Fruit fly (Drosophila melanogaster) whole organism, embryonic: ENCODE data around the gene CG42305.

Experiments used
- Asciz ChIP-seq: fragments of 200-800 bp; sonication (Bioruptor generic); optimal IDR thresholded peaks from 2 replicates; lab custom pipeline; 2017; ENCODE audit warnings: missing biosample characterization, mild to moderate bottlenecking, missing genetic modification characterization, missing genetic modification reagents
- C15 ChIP-seq: fragments of 200-800 bp; sonication (Bioruptor generic); IDR thresholded peaks from 3 replicates; pipeline ENCODE4 v1.3.6; 2022; ENCODE audit warnings: missing biosample characterization, missing genetic modification characterization
- CG10209 ChIP-seq: fragments of 200-800 bp; sonication (Bioruptor generic); optimal IDR thresholded peaks from 3 replicates; lab custom pipeline; 2017; ENCODE audit warnings: missing biosample characterization, mild to moderate bottlenecking, missing genetic modification characterization, missing genetic modification reagents
- CG13296 ChIP-seq: fragments of 200-800 bp; sonication (Bioruptor generic); optimal IDR thresholded peaks from 3 replicates; lab custom pipeline; 2018; ENCODE audit warnings: missing biosample characterization, mild to moderate bottlenecking, missing genetic modification characterization
- CG15073 ChIP-seq: fragments of 200-800 bp; sonication (Bioruptor generic); optimal IDR thresholded peaks from 2 replicates; lab custom pipeline; 2016; ENCODE audit warnings: missing biosample characterization, missing genetic modification characterization
- CG15514 ChIP-seq: fragments of 200-800 bp; sonication (Bioruptor generic); optimal IDR thresholded peaks from 3 replicates; lab custom pipeline; 2017; ENCODE audit warnings: missing biosample characterization, missing genetic modification characterization, mild to moderate bottlenecking, moderate library complexity, missing genetic modification reagents
- CG16779 ChIP-seq: fragments of 200-800 bp; sonication (Bioruptor generic); IDR thresholded peaks from 2 replicates; pipeline ENCODE4 v1.3.6; 2022; ENCODE audit warnings: missing biosample characterization, missing genetic modification characterization
- CG18011 ChIP-seq: fragments of 200-800 bp; sonication (Bioruptor generic); optimal IDR thresholded peaks from 2 replicates; lab custom pipeline; 2017; ENCODE audit warnings: missing biosample characterization, missing genetic modification characterization, mild to moderate bottlenecking, moderate library complexity, missing genotype
- CG3065 ChIP-seq: fragments of 200-800 bp; sonication (Bioruptor generic); optimal IDR thresholded peaks from 2 replicates; lab custom pipeline; 2016; ENCODE audit warnings: missing biosample characterization, missing genetic modification characterization
- CG32532 ChIP-seq: fragments of 200-800 bp; sonication (Bioruptor generic); IDR thresholded peaks from 2 replicates; pipeline ENCODE4 v1.3.6; 2022; ENCODE audit warnings: missing biosample characterization, missing genetic modification characterization
- CG3995 ChIP-seq: fragments of 200-800 bp; sonication (Bioruptor generic); optimal IDR thresholded peaks from 3 replicates; lab custom pipeline; 2016; ENCODE audit warnings: missing biosample characterization, missing genetic modification characterization
- CG6272 ChIP-seq: fragments of 200-800 bp; sonication (Bioruptor generic); IDR thresholded peaks from 2 replicates; pipeline ENCODE4 v1.3.6; 2022; ENCODE audit warnings: missing biosample characterization, missing genetic modification characterization
- CG6689 ChIP-seq: fragments of 200-800 bp; sonication (Bioruptor generic); IDR thresholded peaks from 2 replicates; pipeline ENCODE4 v1.3.6; 2022; ENCODE audit warnings: missing biosample characterization, missing genetic modification characterization
- CG6765 ChIP-seq: fragments of 200-800 bp; sonication (Bioruptor generic); optimal IDR thresholded peaks from 3 replicates; lab custom pipeline; 2017; ENCODE audit warnings: missing biosample characterization, mild to moderate bottlenecking, missing genetic modification characterization
- CG6813 ChIP-seq: fragments of 200-800 bp; sonication (Bioruptor generic); optimal IDR thresholded peaks from 2 replicates; lab custom pipeline; 2017; ENCODE audit warnings: missing biosample characterization, missing genetic modification characterization, mild to moderate bottlenecking, moderate library complexity, missing genetic modification reagents
- CG7786 ChIP-seq: fragments of 200-800 bp; sonication (Bioruptor generic); optimal IDR thresholded peaks from 2 replicates; lab custom pipeline; 2016; ENCODE audit warnings: missing biosample characterization, missing genetic modification characterization
- CG9437 ChIP-seq: fragments of 200-800 bp; sonication (Bioruptor generic); optimal IDR thresholded peaks from 2 replicates; lab custom pipeline; 2018; ENCODE audit warnings: missing biosample characterization, mild to moderate bottlenecking, missing genetic modification characterization
- CTCF ChIP-seq: fragments of 200-800 bp; sonication (Bioruptor generic); optimal IDR thresholded peaks from 2 replicates; lab custom pipeline; 2017; ENCODE audit warnings: missing biosample characterization, mild to moderate bottlenecking, missing genetic modification characterization, moderate library complexity
- CrebB ChIP-seq: fragments of 200-800 bp; sonication (Bioruptor generic); optimal IDR thresholded peaks from 3 replicates; lab custom pipeline; 2018; ENCODE audit warnings: missing biosample characterization, mild to moderate bottlenecking, missing genetic modification characterization
- Deaf1 ChIP-seq: fragments of 200-800 bp; optimal IDR thresholded peaks from 3 replicates; lab custom pipeline; 2019; ENCODE audit warnings: missing biosample characterization, mild to moderate bottlenecking, missing genetic modification characterization, moderate library complexity
- Dip3 ChIP-seq: fragments of 200-800 bp; sonication (Bioruptor generic); optimal IDR thresholded peaks from 3 replicates; lab custom pipeline; 2016; ENCODE audit warnings: missing biosample characterization, missing genetic modification characterization
- E2f2 ChIP-seq: fragments of 200-800 bp; sonication (Bioruptor generic); IDR thresholded peaks from 2 replicates; pipeline ENCODE4 v1.3.6; 2022; ENCODE audit warnings: missing biosample characterization, missing genetic modification characterization
- Ets97D ChIP-seq: fragments of 200-800 bp; sonication (Bioruptor generic); optimal IDR thresholded peaks from 3 replicates; lab custom pipeline; 2016; ENCODE audit warnings: missing biosample characterization, missing genetic modification characterization
- Fer2 ChIP-seq: fragments of 200-800 bp; sonication (Bioruptor generic); optimal IDR thresholded peaks from 2 replicates; lab custom pipeline; 2018; ENCODE audit warnings: missing biosample characterization, mild to moderate bottlenecking, missing genetic modification characterization, moderate library complexity
- Lhr ChIP-seq: fragments of 200-800 bp; sonication (Bioruptor generic); optimal IDR thresholded peaks from 3 replicates; lab custom pipeline; 2017; ENCODE audit warnings: mild to moderate bottlenecking, missing biosample characterization, missing genetic modification reagents, missing genetic modification characterization
- Med ChIP-seq: fragments of 200-800 bp; sonication (Bioruptor generic); peaks from one replicate; lab custom pipeline; 2016; ENCODE audit warnings: missing biosample characterization, missing genetic modification characterization, mild to moderate bottlenecking, inconsistent platforms, moderate library complexity
- Nf-YA ChIP-seq: fragments of 200-800 bp; sonication (Bioruptor generic); IDR thresholded peaks from 2 replicates; pipeline ENCODE4 v1.3.6; 2022; ENCODE audit warnings: missing biosample characterization, missing genetic modification characterization
- Rx ChIP-seq: fragments of 200-800 bp; sonication (Bioruptor generic); IDR thresholded peaks from 2 replicates; pipeline ENCODE4 v1.3.6; 2022; ENCODE audit warnings: missing biosample characterization, missing genetic modification characterization
- Scr ChIP-seq: fragments of 200-800 bp; sonication (Bioruptor generic); IDR thresholded peaks from 2 replicates; pipeline ENCODE4 v1.3.6; 2022; ENCODE audit warnings: missing biosample characterization, missing genetic modification characterization; ENCODE audit not compliant: partially characterized antibody
- Sry-β ChIP-seq: fragments of 200-800 bp; sonication (Bioruptor generic); optimal IDR thresholded peaks from 2 replicates; lab custom pipeline; 2018; ENCODE audit warnings: missing biosample characterization, mild to moderate bottlenecking, missing genetic modification characterization, moderate library complexity
- aop ChIP-seq: fragments of 200-800 bp; sonication (Bioruptor generic); IDR thresholded peaks from 2 replicates; pipeline ENCODE4 v1.3.6; 2022; ENCODE audit warnings: missing biosample characterization, missing genetic modification characterization
- bbx ChIP-seq: fragments of 200-800 bp; sonication (Bioruptor generic); IDR thresholded peaks from 2 replicates; pipeline ENCODE4 v1.3.6; 2022; ENCODE audit warnings: missing biosample characterization, missing genetic modification characterization; ENCODE audit not compliant: partially characterized antibody
- bigmax ChIP-seq: fragments of 200-800 bp; sonication (Bioruptor generic); optimal IDR thresholded peaks from 2 replicates; lab custom pipeline; 2018; ENCODE audit warnings: missing biosample characterization, mild to moderate bottlenecking, missing genetic modification characterization
- chinmo ChIP-seq: fragments of 200-800 bp; sonication (Bioruptor generic); IDR thresholded peaks from 4 replicates; pipeline ENCODE4 v1.3.6; 2022; ENCODE audit warnings: missing biosample characterization, missing genetic modification characterization; ENCODE audit not compliant: partially characterized antibody
- emc ChIP-seq: fragments of 200-800 bp; sonication (Bioruptor generic); optimal IDR thresholded peaks from 2 replicates; lab custom pipeline; 2016; ENCODE audit warnings: missing biosample characterization, missing genetic modification characterization
- ems ChIP-seq: fragments of 200-800 bp; sonication (Bioruptor generic); optimal IDR thresholded peaks from 3 replicates; lab custom pipeline; 2016; ENCODE audit warnings: missing biosample characterization, missing genetic modification characterization
- gro ChIP-seq: fragments of 200-800 bp; sonication (Bioruptor generic); optimal IDR thresholded peaks from 2 replicates; lab custom pipeline; 2016; ENCODE audit warnings: missing biosample characterization, missing genetic modification characterization
- gsb-n ChIP-seq: fragments of 200-800 bp; sonication (Bioruptor generic); optimal IDR thresholded peaks from 3 replicates; lab custom pipeline; 2018; ENCODE audit warnings: missing biosample characterization, mild to moderate bottlenecking, missing genetic modification characterization
- hbn ChIP-seq: fragments of 200-800 bp; sonication (Bioruptor generic); IDR thresholded peaks from 2 replicates; pipeline ENCODE4 v1.3.6; 2022; ENCODE audit warnings: missing biosample characterization, missing genetic modification characterization; ENCODE audit not compliant: partially characterized antibody
- her ChIP-seq: fragments of 200-800 bp; sonication (Bioruptor generic); optimal IDR thresholded peaks from 2 replicates; lab custom pipeline; 2016; ENCODE audit warnings: missing biosample characterization, missing genetic modification characterization
- inv ChIP-seq: fragments of 200-800 bp; sonication (Bioruptor generic); IDR thresholded peaks from 2 replicates; pipeline ENCODE4 v1.3.6; 2022; ENCODE audit warnings: missing biosample characterization, missing genetic modification characterization; ENCODE audit not compliant: partially characterized antibody
- ken ChIP-seq: fragments of 200-800 bp; sonication (Bioruptor generic); IDR thresholded peaks from 3 replicates; pipeline ENCODE4 v1.3.6; 2022; ENCODE audit warnings: missing biosample characterization, missing genetic modification characterization
- nmo ChIP-seq: fragments of 200-800 bp; sonication (Bioruptor generic); optimal IDR thresholded peaks from 2 replicates; lab custom pipeline; 2018; ENCODE audit warnings: missing biosample characterization, mild to moderate bottlenecking, missing genetic modification characterization, moderate library complexity
- prd ChIP-seq, 3 experiments: fragments of >200 bp in 2 of 3; fragments of 200-800 bp in 1 of 3; sonication (Bioruptor generic) in 1 of 3; optimal IDR thresholded peaks in 2 of 3; IDR thresholded peaks in 1 of 3; 2 replicates in 2 of 3; 3 replicates in 1 of 3; pipeline versions ENCODE4 v1.3.6 to Lab custom; 2017 to 2022; ENCODE audit warnings: missing biosample characterization in 1 of 3, missing genetic modification characterization in 1 of 3
- sens ChIP-seq: fragments of 200-800 bp; sonication (Bioruptor generic); peaks from one replicate; lab custom pipeline; 2016; ENCODE audit warnings: missing biosample characterization, missing genetic modification characterization
- slou ChIP-seq: fragments of 200-800 bp; sonication (Bioruptor generic); optimal IDR thresholded peaks from 3 replicates; lab custom pipeline; 2016; ENCODE audit warnings: missing biosample characterization, missing genetic modification characterization
- sob ChIP-seq: fragments of 200-800 bp; sonication (Bioruptor generic); IDR thresholded peaks from 2 replicates; pipeline ENCODE4 v1.3.6; 2022; ENCODE audit warnings: missing biosample characterization, missing genetic modification characterization
- trem ChIP-seq: fragments of 200-800 bp; optimal IDR thresholded peaks from 3 replicates; lab custom pipeline; 2019; ENCODE audit warnings: missing biosample characterization, mild to moderate bottlenecking, missing genetic modification characterization, moderate library complexity
- ttk ChIP-seq: fragments of 200-800 bp; sonication (Bioruptor generic); IDR thresholded peaks from 2 replicates; pipeline ENCODE4 v2.1.2; 2022; ENCODE audit warnings: missing biosample characterization, missing genetic modification characterization

The CG42305 gene

dm6 chr2L:18823243-18823803 is 10.9 kb downstream of the CG42305 start, which contains the start of gene Ugt36D1 (continued):
- TF ChIP-seq CG32532 (GFP tag; lab: Robert Waterston, UW) = 0 out of 2 replicates have a peak, but pooled peaks have one; percentile 24
- TF ChIP-seq CrebB (tag; lab: Kevin White, UChicago) = peak; percentile 4
- TF ChIP-seq Scr (GFP tag; lab: Robert Waterston, UW) = no peak
- TF ChIP-seq ttk (GFP tag; lab: Robert Waterston, UW) = no peak
- TF ChIP-seq CG6272 (GFP tag; lab: Robert Waterston, UW) = no peak
- peak; percentile 21 for TF ChIP-seq CG13296 (GFP tag; lab: Kevin White, UChicago)
- TF ChIP-seq CG6689 = no peak

- TF ChIP-seq CG3995 (GFP tag; lab: Kevin White, UChicago) (no peak), trem (no peak), Sry-β (GFP tag; lab: Kevin White, UChicago) (no peak), CG3065 (GFP tag; lab: Kevin White, UChicago) (no peak), CG6813 (GFP tag; lab: Kevin White, UChicago) (no peak), Lhr (GFP tag; lab: Kevin White, UChicago) (no peak), E2f2 (GFP tag; lab: Robert Waterston, UW) (no peak), prd (optimal IDR thresholded peaks at IDR 0.05; lab: Kevin White, UChicago) (no peak), prd (GFP tag; IDR thresholded peaks at IDR 0.05; lab: Robert Waterston, UW) (no peak), Nf-YA (GFP tag; lab: Robert Waterston, UW) (no peak), CG16779 (GFP tag; lab: Robert Waterston, UW) (no peak), Ets97D (GFP tag; lab: Kevin White, UChicago) (no peak), bbx (GFP tag; lab: Robert Waterston, UW) (no peak), CG6765 (GFP tag; lab: Kevin White, UChicago) (no peak), Asciz (GFP tag; lab: Kevin White, UChicago) (no peak), CG18011 (GFP tag; lab: Kevin White, UChicago) (no peak), nmo (GFP tag; lab: Kevin White, UChicago) (no peak), CG15073 (GFP tag; lab: Kevin White, UChicago) (no peak), hbn (GFP tag; lab: Robert Waterston, UW) (no peak), aop (GFP tag; lab: Robert Waterston, UW) (no peak), her (GFP tag; lab: Kevin White, UChicago) (no peak), inv (GFP tag; lab: Robert Waterston, UW) (no peak), Deaf1 (tag; lab: Kevin White, UChicago) (peak; percentile 10), CG15514 (peak; percentile 92), Dip3 (GFP tag; lab: Kevin White, UChicago) (no peak), Med (GFP tag; lab: Kevin White, UChicago) (peak; percentile 3), bigmax (GFP tag; lab: Kevin White, UChicago) (no peak), ems (GFP tag; lab: Kevin White, UChicago) (no peak), CTCF (no peak), chinmo (no peak), C15 (GFP tag; lab: Robert Waterston, UW) (no peak), sens (GFP tag; lab: Kevin White, UChicago) (peak; percentile 34), slou (GFP tag; lab: Kevin White, UChicago) (no peak), CG9437 (GFP tag; lab: Kevin White, UChicago) (no peak), gsb-n (tag; lab: Kevin White, UChicago) (no peak), Rx (no peak), CG7786 (GFP tag; lab: Kevin White, UChicago) (no peak), emc (GFP tag; lab: Kevin White, UChicago) (no peak), CG10209 (no peak), gro (GFP tag; lab: Kevin White, UChicago) (no peak), Fer2 (tag; lab: Kevin White, UChicago) (no peak), sob (no peak), ken (GFP tag; lab: Robert Waterston, UW) (no peak)
Measured at dm6 chr2L:18826496-18827008, 14.1 kb downstream of the CG42305 start, which contains the start of gene Ugt36E1. Gene Ugt36E1 (plus strand): TSS chr2L:18826770.
